Worm (Caenorhabditis elegans) whole organism, L1 larva: ENCODE data around the gene ZC84.7.

ENCODE experiments used
- C04F5.9 ChIP-seq: sonication (generic microtip); optimal IDR thresholded peaks from 2 replicates; lab custom pipeline; 2016; ENCODE audit warnings: missing genetic modification characterization, missing compliant biosample characterization
- C16A3.4 ChIP-seq: fragments of 150-350 bp; optimal IDR thresholded peaks from 2 replicates; lab custom pipeline; 2014; ENCODE audit warnings: missing biosample characterization, missing genetic modification characterization
- C34B4.2 ChIP-seq: sonication (generic microtip); optimal IDR thresholded peaks from 2 replicates; lab custom pipeline; 2017; ENCODE audit warnings: mild to moderate bottlenecking, missing genetic modification characterization, missing compliant biosample characterization
- Y116A8C.19 ChIP-seq: sonication (generic microtip); optimal IDR thresholded peaks from 2 replicates; lab custom pipeline; 2016; ENCODE audit warnings: missing compliant biosample characterization, missing genetic modification characterization, borderline replicate concordance
- aha-1 ChIP-seq: fragments of 150-350 bp; optimal IDR thresholded peaks from 2 replicates; lab custom pipeline; 2014; ENCODE audit warnings: missing biosample characterization, missing genetic modification characterization
- alr-1 ChIP-seq: fragments of 200-800 bp; sonication (Bioruptor generic); optimal IDR thresholded peaks from 2 replicates; lab custom pipeline; 2018; ENCODE audit warnings: borderline replicate concordance, mild to moderate bottlenecking, missing genetic modification characterization, missing compliant biosample characterization
- aly-2 ChIP-seq: fragments of 150-350 bp; optimal IDR thresholded peaks from 2 replicates; lab custom pipeline; 2014; ENCODE audit warnings: missing biosample characterization, missing genetic modification characterization
- ceh-82 ChIP-seq, 3 experiments: fragments of 150-350 bp in 1 of 3; sonication (generic microtip) in 2 of 3; optimal IDR thresholded peaks; 2 replicates each; lab custom pipeline; 2014 to 2017; ENCODE audit warnings: missing biosample characterization in 3 of 3, missing genetic modification characterization in 3 of 3
- ceh-88 ChIP-seq: fragments of 200-800 bp; sonication (Bioruptor generic); IDR thresholded peaks from 2 replicates; pipeline ENCODE4 v1.3.6; 2022; ENCODE audit warnings: missing genetic modification characterization, missing compliant biosample characterization
- ceh-90 ChIP-seq: sonication (generic microtip); optimal IDR thresholded peaks from 2 replicates; lab custom pipeline; 2016; ENCODE audit warnings: missing genetic modification characterization, missing compliant biosample characterization
- ces-1 ChIP-seq: fragments of 150-350 bp; optimal IDR thresholded peaks from 2 replicates; lab custom pipeline; 2014; ENCODE audit warnings: missing biosample characterization, missing genetic modification reagents, missing genetic modification characterization
- dsc-1 ChIP-seq: sonication (generic microtip); optimal IDR thresholded peaks from 2 replicates; lab custom pipeline; 2016; ENCODE audit warnings: mild to moderate bottlenecking, missing genetic modification characterization, missing compliant biosample characterization
- efl-1 ChIP-seq, 4 experiments: fragments of 150-350 bp; optimal IDR thresholded peaks in 3 of 4; peaks in 1 of 4; 1 replicate in 1 of 4; 2 replicates in 3 of 4; lab custom pipeline; 2014; ENCODE audit warnings: missing biosample characterization in 2 of 4, missing genetic modification characterization in 2 of 4, missing genetic modification reagents in 2 of 4
- efl-3 ChIP-seq: fragments of 200-800 bp; sonication (Bioruptor generic); optimal IDR thresholded peaks from 2 replicates; lab custom pipeline; 2018; ENCODE audit warnings: mild to moderate bottlenecking, missing genetic modification characterization, missing compliant biosample characterization
- egl-27 ChIP-seq, 2 experiments: fragments of 150-350 bp in 1 of 2; sonication (generic microtip); optimal IDR thresholded peaks; 3 replicates each; lab custom pipeline; 2017 to 2018; ENCODE audit warnings: missing biosample characterization in 2 of 2, missing genetic modification characterization in 2 of 2, missing genetic modification reagents in 2 of 2
- fkh-10 ChIP-seq: sonication (generic microtip); optimal IDR thresholded peaks from 2 replicates; lab custom pipeline; 2017; ENCODE audit warnings: missing biosample characterization, missing genetic modification reagents, missing genetic modification characterization
- fkh-4 ChIP-seq: sonication (generic microtip); optimal IDR thresholded peaks from 2 replicates; lab custom pipeline; 2016; ENCODE audit warnings: missing compliant biosample characterization, missing genetic modification characterization, borderline replicate concordance
- grh-1 ChIP-seq: fragments of 200-800 bp; sonication (Bioruptor generic); IDR thresholded peaks from 2 replicates; pipeline ENCODE4 v1.3.6; 2022; ENCODE audit warnings: missing genetic modification reagents, missing genetic modification characterization, missing compliant biosample characterization
- hlh-4 ChIP-seq: sonication (generic microtip); optimal IDR thresholded peaks from 2 replicates; lab custom pipeline; 2016; ENCODE audit warnings: mild to moderate bottlenecking, missing genetic modification characterization, missing compliant biosample characterization
- hpl-2 ChIP-seq: fragments of 150-350 bp; optimal IDR thresholded peaks from 2 replicates; lab custom pipeline; 2014; ENCODE audit warnings: missing biosample characterization, missing genetic modification reagents, missing genetic modification characterization
- isw-1 ChIP-seq: fragments of 200-800 bp; sonication (Bioruptor generic); IDR thresholded peaks from 2 replicates; pipeline ENCODE4 v1.3.6; 2022; ENCODE audit warnings: missing genetic modification characterization, missing compliant biosample characterization
- lin-13 ChIP-seq: fragments of 150-350 bp; optimal IDR thresholded peaks from 2 replicates; lab custom pipeline; 2014; ENCODE audit warnings: missing biosample characterization, missing genetic modification reagents, missing genetic modification characterization
- lin-14 ChIP-seq: fragments of 200-800 bp; sonication (Bioruptor generic); optimal IDR thresholded peaks from 2 replicates; lab custom pipeline; 2018; ENCODE audit warnings: mild to moderate bottlenecking, missing genetic modification characterization, moderate library complexity, missing compliant biosample characterization
- lin-35 ChIP-seq, 2 experiments: fragments of 150-350 bp; optimal IDR thresholded peaks; 2 replicates each; lab custom pipeline; 2014; ENCODE audit warnings: missing biosample characterization in 2 of 2, missing genetic modification characterization in 2 of 2, missing genetic modification reagents in 2 of 2
- lin-39 ChIP-seq: fragments of 150-350 bp; optimal IDR thresholded peaks from 2 replicates; lab custom pipeline; 2014; ENCODE audit warnings: missing biosample characterization, missing genetic modification reagents, missing genetic modification characterization
- lir-3 ChIP-seq: sonication (generic microtip); optimal IDR thresholded peaks from 2 replicates; lab custom pipeline; 2016; ENCODE audit warnings: mild to moderate bottlenecking, missing genetic modification characterization, moderate library complexity, missing compliant biosample characterization; ENCODE audit not compliant: poor library complexity
- lsy-2 ChIP-seq, 2 experiments: fragments of 150-350 bp; optimal IDR thresholded peaks; 2 replicates each; lab custom pipeline; 2014; ENCODE audit warnings: missing biosample characterization in 2 of 2, missing genetic modification characterization in 2 of 2
- mab-9 ChIP-seq: fragments of 200-800 bp; sonication (Bioruptor generic); IDR thresholded peaks from 2 replicates; pipeline ENCODE4 v1.3.6; 2022; ENCODE audit warnings: missing genetic modification reagents, missing genetic modification characterization, missing compliant biosample characterization
- nhr-12 ChIP-seq: sonication (generic microtip); optimal IDR thresholded peaks from 2 replicates; lab custom pipeline; 2017; ENCODE audit warnings: missing biosample characterization, missing genetic modification characterization
- nhr-20 ChIP-seq: sonication (generic microtip); optimal IDR thresholded peaks from 2 replicates; lab custom pipeline; 2016; ENCODE audit warnings: mild to moderate bottlenecking, missing genetic modification characterization, missing compliant biosample characterization
- nhr-237 ChIP-seq: fragments of 150-350 bp; optimal IDR thresholded peaks from 2 replicates; lab custom pipeline; 2014; ENCODE audit warnings: missing biosample characterization, missing genetic modification characterization
- nhr-28 ChIP-seq: fragments of 150-350 bp; optimal IDR thresholded peaks from 2 replicates; lab custom pipeline; 2014; ENCODE audit warnings: missing biosample characterization, missing genetic modification characterization
- nhr-47 ChIP-seq: sonication (generic microtip); optimal IDR thresholded peaks from 2 replicates; lab custom pipeline; 2016; ENCODE audit warnings: mild to moderate bottlenecking, missing genetic modification characterization, moderate library complexity, missing compliant biosample characterization
- nhr-71 ChIP-seq: sonication (generic microtip); optimal IDR thresholded peaks from 2 replicates; lab custom pipeline; 2016; ENCODE audit warnings: mild to moderate bottlenecking, missing genetic modification characterization, moderate library complexity, missing compliant biosample characterization
- nhr-76 ChIP-seq: sonication (generic microtip); optimal IDR thresholded peaks from 2 replicates; lab custom pipeline; 2017; ENCODE audit warnings: missing biosample characterization, missing genetic modification characterization
- nhr-77 ChIP-seq: fragments of 150-350 bp; optimal IDR thresholded peaks from 2 replicates; lab custom pipeline; 2014; ENCODE audit warnings: missing biosample characterization, missing genetic modification characterization
- nhr-84 ChIP-seq: sonication (generic microtip); optimal IDR thresholded peaks from 2 replicates; lab custom pipeline; 2017; ENCODE audit warnings: missing biosample characterization, missing genetic modification characterization
- nhr-90 ChIP-seq: sonication (generic microtip); optimal IDR thresholded peaks from 2 replicates; lab custom pipeline; 2016; ENCODE audit warnings: mild to moderate bottlenecking, missing genetic modification characterization, missing compliant biosample characterization; ENCODE audit not compliant: poor library complexity
- pag-3 ChIP-seq: sonication (generic microtip); optimal IDR thresholded peaks from 2 replicates; lab custom pipeline; 2017; ENCODE audit warnings: missing genetic modification characterization, mild to moderate bottlenecking, missing compliant biosample characterization, antibody characterized with exemption, borderline replicate concordance; ENCODE audit not compliant: insufficient read depth
- rnt-1 ChIP-seq: sonication (generic microtip); optimal IDR thresholded peaks from 2 replicates; lab custom pipeline; 2016; ENCODE audit warnings: mild to moderate bottlenecking, missing genetic modification characterization, moderate library complexity, missing compliant biosample characterization
- snu-23 ChIP-seq: sonication (generic microtip); optimal IDR thresholded peaks from 2 replicates; lab custom pipeline; 2016; ENCODE audit warnings: missing genetic modification characterization, missing compliant biosample characterization
- sptf-1 ChIP-seq: fragments of 150-350 bp; optimal IDR thresholded peaks from 2 replicates; lab custom pipeline; 2014; ENCODE audit warnings: missing biosample characterization, missing genetic modification characterization
- sup-37 ChIP-seq: fragments of 200-800 bp; sonication (Bioruptor generic); optimal IDR thresholded peaks from 2 replicates; lab custom pipeline; 2018; ENCODE audit warnings: mild to moderate bottlenecking, missing genetic modification characterization, missing compliant biosample characterization
- tbx-2 ChIP-seq: sonication (generic microtip); optimal IDR thresholded peaks from 2 replicates; lab custom pipeline; 2016; ENCODE audit warnings: missing genetic modification characterization, missing compliant biosample characterization
- tlp-1 ChIP-seq: fragments of 150-350 bp; optimal IDR thresholded peaks from 2 replicates; lab custom pipeline; 2014; ENCODE audit warnings: missing biosample characterization, missing genetic modification characterization
- unc-30 ChIP-seq: sonication (generic microtip); optimal IDR thresholded peaks from 2 replicates; lab custom pipeline; 2017; ENCODE audit warnings: missing biosample characterization, missing genetic modification characterization
- unc-86 ChIP-seq: sonication (generic microtip); optimal IDR thresholded peaks from 2 replicates; lab custom pipeline; 2016; ENCODE audit warnings: missing genetic modification characterization, missing compliant biosample characterization
- unc-98 ChIP-seq: fragments of 200-800 bp; sonication (Bioruptor generic); IDR thresholded peaks from 2 replicates; pipeline ENCODE4 v1.3.6; 2022; ENCODE audit warnings: missing genetic modification characterization, missing compliant biosample characterization
- vab-15 ChIP-seq: sonication (generic microtip); optimal IDR thresholded peaks from 2 replicates; lab custom pipeline; 2017; ENCODE audit warnings: missing genotype, mild to moderate bottlenecking, missing genetic modification characterization, missing compliant biosample characterization
- xbp-1 ChIP-seq: sonication (generic microtip); optimal IDR thresholded peaks from 2 replicates; lab custom pipeline; 2016; ENCODE audit warnings: missing genetic modification characterization, missing compliant biosample characterization
- zag-1 ChIP-seq: fragments of 150-350 bp; optimal IDR thresholded peaks from 2 replicates; lab custom pipeline; 2014; ENCODE audit warnings: missing biosample characterization, missing genetic modification characterization
- ztf-11 ChIP-seq, 2 experiments: sonication (generic microtip); optimal IDR thresholded peaks; 2 replicates each; lab custom pipeline; 2016 to 2017; ENCODE audit warnings: missing genetic modification characterization in 2 of 2, missing biosample characterization in 1 of 2, missing compliant biosample characterization in 1 of 2
- ztf-4 ChIP-seq: fragments of 150-350 bp; optimal IDR thresholded peaks from 2 replicates; lab custom pipeline; 2014; ENCODE audit warnings: missing biosample characterization, missing genetic modification characterization

Gene ZC84.7

DNA sequence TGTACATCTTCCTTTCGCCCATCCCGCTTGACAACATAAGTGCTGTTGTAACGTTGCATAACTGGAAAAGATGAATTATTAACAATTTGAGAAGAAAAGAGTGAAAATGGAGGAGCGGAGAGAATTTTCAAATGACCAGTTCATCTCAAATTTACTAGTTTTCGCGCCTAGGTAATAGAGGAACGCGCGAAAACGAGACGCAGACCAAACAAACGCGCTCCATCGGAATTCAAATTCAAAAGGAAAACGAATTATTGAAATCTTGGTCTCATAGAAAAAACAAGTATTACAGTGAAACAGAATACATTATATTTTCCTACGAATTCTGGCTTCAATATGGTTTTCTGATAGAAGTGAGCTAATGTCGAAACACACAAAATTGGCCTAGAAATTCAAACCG is 42.4 kb downstream of the ZC84.7 start (continued):
- TF ChIP-seq lin-14 (GFP tag; lab: Kevin White, UChicago) = peak; percentile 61
- peak; percentile 69 for TF ChIP-seq C16A3.4 (tag; lab: Kevin White, UChicago)
- TF ChIP-seq nhr-84 (tag; lab: Kevin White, UChicago) = no peak
- TF ChIP-seq nhr-76 (tag; lab: Kevin White, UChicago) = no peak
- TF ChIP-seq xbp-1 (tag; lab: Kevin White, UChicago) = peak; percentile 35
- peak; percentile 11 for TF ChIP-seq tbx-2 (tag; lab: Kevin White, UChicago)
- no peak for TF ChIP-seq hpl-2
- TF ChIP-seq rnt-1 = peak; percentile 27
- peak; percentile 57 for TF ChIP-seq nhr-47 (tag; lab: Kevin White, UChicago)
- TF ChIP-seq mab-9 = no peak
- TF ChIP-seq aha-1 (tag; lab: Kevin White, UChicago) = no peak
- TF ChIP-seq nhr-28 (tag; lab: Kevin White, UChicago) = no peak
- peak; percentile 46 for TF ChIP-seq nhr-77
- no peak for TF ChIP-seq ceh-88
- TF ChIP-seq nhr-20 (tag; lab: Kevin White, UChicago) = peak; percentile 37
- TF ChIP-seq fkh-4 (tag; lab: Kevin White, UChicago) = no peak
- no peak for TF ChIP-seq vab-15
- no peak for TF ChIP-seq nhr-90 (tag; lab: Kevin White, UChicago)
- no peak for TF ChIP-seq efl-3
- TF ChIP-seq zag-1 (tag; lab: Kevin White, UChicago) = no peak
- no peak for TF ChIP-seq grh-1
- no peak for TF ChIP-seq nhr-12
- TF ChIP-seq lsy-2 (tag; optimal IDR thresholded peaks at IDR 0.05; lab: Kevin White, UChicago) = peak; percentile 50 to 86
- TF ChIP-seq C34B4.2 = no peak
- TF ChIP-seq alr-1 = no peak
- peak; percentile 66 for TF ChIP-seq nhr-71 (tag; lab: Kevin White, UChicago)
- TF ChIP-seq lir-3 (tag; lab: Kevin White, UChicago) = no peak
- TF ChIP-seq isw-1 (GFP tag; lab: Robert Waterston, UW) = no peak
- TF ChIP-seq aly-2 (tag; lab: Kevin White, UChicago) = no peak
- TF ChIP-seq ceh-82 (tag; optimal IDR thresholded peaks at IDR 0.05; lab: Kevin White, UChicago) = peak in 2 of 3 experiments; percentile 8 to 49
- peak; percentile 26 for TF ChIP-seq unc-86 (tag; lab: Kevin White, UChicago)
- TF ChIP-seq C04F5.9 (tag; lab: Kevin White, UChicago) = no peak
- TF ChIP-seq efl-1 (optimal IDR thresholded peaks at IDR 0.05; lab: Kevin White, UChicago) = peak; percentile 85 to 99
- peak; percentile 86 to 98 for TF ChIP-seq efl-1 (GFP tag; optimal IDR thresholded peaks at IDR 0.05 in 1 of 2; lab: Kevin White, UChicago)
- no peak for TF ChIP-seq ces-1
- peak; percentile 26 for TF ChIP-seq lin-13
- TF ChIP-seq unc-30 = no peak
- TF ChIP-seq fkh-10 (GFP tag; lab: Kevin White, UChicago) = no peak
- no peak for TF ChIP-seq tlp-1
- TF ChIP-seq sptf-1 = no peak
- no peak for TF ChIP-seq ceh-90
- TF ChIP-seq unc-98 = no peak
- peak; percentile 55 for TF ChIP-seq snu-23 (GFP tag; lab: Kevin White, UChicago)
- no peak for TF ChIP-seq nhr-237 (tag; lab: Kevin White, UChicago)
- TF ChIP-seq lin-39 (tag; lab: Kevin White, UChicago) = no peak
- no peak for TF ChIP-seq hlh-4 (tag; lab: Kevin White, UChicago)
- no peak for TF ChIP-seq pag-3 (tag; lab: Kevin White, UChicago)
- TF ChIP-seq dsc-1 (tag; lab: Kevin White, UChicago) = no peak
- TF ChIP-seq egl-27 (tag; optimal IDR thresholded peaks at IDR 0.05; lab: Kevin White, UChicago) = no peak
- TF ChIP-seq lin-35 (GFP tag; optimal IDR thresholded peaks at IDR 0.05; lab: Kevin White, UChicago) = peak; percentile 88 to 95
- no peak for TF ChIP-seq sup-37
- TF ChIP-seq Y116A8C.19 (tag; lab: Kevin White, UChicago) = no peak
- TF ChIP-seq ztf-11 (tag; optimal IDR thresholded peaks at IDR 0.05; lab: Kevin White, UChicago) = no peak
- TF ChIP-seq ztf-4 (tag; lab: Kevin White, UChicago) = no peak
